Worm (Caenorhabditis elegans): ENCODE measurements around the gene Y38H8A.12.

ce11 chrIV:13502806-13503363 is 42.1 kb upstream of the Y38H8A.12 start, which contains the start of gene tbc-9:
- TF ChIP-seq nhr-77 (tag; optimal IDR thresholded peaks at IDR 0.05) (no peak), fkh-10 (GFP tag; optimal IDR thresholded peaks at IDR 0.05) (no peak), elt-1 (tag; optimal IDR thresholded peaks at IDR 0.05) (no peak), nhr-11 (tag; optimal IDR thresholded peaks at IDR 0.05) (no peak)
